Worm (Caenorhabditis elegans) whole organism, L1 larva: ENCODE data around the gene gsnl-1.

Experiments
- C04F5.9 ChIP-seq: sonication (generic microtip); optimal IDR thresholded peaks from 2 replicates; lab custom pipeline; 2016; ENCODE audit warnings: missing genetic modification characterization, missing compliant biosample characterization
- C34B4.2 ChIP-seq: sonication (generic microtip); optimal IDR thresholded peaks from 2 replicates; lab custom pipeline; 2017; ENCODE audit warnings: mild to moderate bottlenecking, missing genetic modification characterization, missing compliant biosample characterization
- F16B12.6 ChIP-seq: fragments of 150-350 bp; optimal IDR thresholded peaks from 2 replicates; lab custom pipeline; 2014; ENCODE audit warnings: missing biosample characterization, missing genetic modification characterization
- Y116A8C.19 ChIP-seq: sonication (generic microtip); optimal IDR thresholded peaks from 2 replicates; lab custom pipeline; 2016; ENCODE audit warnings: missing compliant biosample characterization, missing genetic modification characterization, borderline replicate concordance
- alr-1 ChIP-seq: fragments of 200-800 bp; sonication (Bioruptor generic); optimal IDR thresholded peaks from 2 replicates; lab custom pipeline; 2018; ENCODE audit warnings: borderline replicate concordance, mild to moderate bottlenecking, missing genetic modification characterization, missing compliant biosample characterization
- aly-2 ChIP-seq: fragments of 150-350 bp; optimal IDR thresholded peaks from 2 replicates; lab custom pipeline; 2014; ENCODE audit warnings: missing biosample characterization, missing genetic modification characterization
- blmp-1 ChIP-seq: fragments of 150-350 bp; optimal IDR thresholded peaks from 2 replicates; lab custom pipeline; 2014; ENCODE audit warnings: missing biosample characterization, missing genetic modification characterization
- ceh-63 ChIP-seq: fragments of 200-800 bp; sonication (Bioruptor generic); optimal IDR thresholded peaks from 2 replicates; lab custom pipeline; 2018; ENCODE audit warnings: mild to moderate bottlenecking, missing genetic modification characterization, missing compliant biosample characterization
- ceh-82 ChIP-seq, 3 experiments: fragments of 150-350 bp in 1 of 3; sonication (generic microtip) in 2 of 3; optimal IDR thresholded peaks; 2 replicates each; lab custom pipeline; 2014 to 2017; ENCODE audit warnings: missing biosample characterization in 3 of 3, missing genetic modification characterization in 3 of 3
- ceh-88 ChIP-seq: fragments of 200-800 bp; sonication (Bioruptor generic); IDR thresholded peaks from 2 replicates; pipeline ENCODE4 v1.3.6; 2022; ENCODE audit warnings: missing genetic modification characterization, missing compliant biosample characterization
- ceh-90 ChIP-seq: sonication (generic microtip); optimal IDR thresholded peaks from 2 replicates; lab custom pipeline; 2016; ENCODE audit warnings: missing genetic modification characterization, missing compliant biosample characterization
- ces-1 ChIP-seq: fragments of 150-350 bp; optimal IDR thresholded peaks from 2 replicates; lab custom pipeline; 2014; ENCODE audit warnings: missing biosample characterization, missing genetic modification reagents, missing genetic modification characterization
- dsc-1 ChIP-seq: sonication (generic microtip); optimal IDR thresholded peaks from 2 replicates; lab custom pipeline; 2016; ENCODE audit warnings: mild to moderate bottlenecking, missing genetic modification characterization, missing compliant biosample characterization
- efl-3 ChIP-seq: fragments of 200-800 bp; sonication (Bioruptor generic); optimal IDR thresholded peaks from 2 replicates; lab custom pipeline; 2018; ENCODE audit warnings: mild to moderate bottlenecking, missing genetic modification characterization, missing compliant biosample characterization
- egl-27 ChIP-seq, 2 experiments: fragments of 150-350 bp in 1 of 2; sonication (generic microtip); optimal IDR thresholded peaks; 3 replicates each; lab custom pipeline; 2017 to 2018; ENCODE audit warnings: missing biosample characterization in 2 of 2, missing genetic modification characterization in 2 of 2, missing genetic modification reagents in 2 of 2
- elt-2 ChIP-seq: sonication (generic microtip); optimal IDR thresholded peaks from 2 replicates; lab custom pipeline; 2016; ENCODE audit warnings: missing genetic modification characterization, mild to moderate bottlenecking, inconsistent platforms, missing compliant biosample characterization, missing genetic modification reagents
- ets-5 ChIP-seq: fragments of 200-800 bp; sonication (Bioruptor generic); IDR thresholded peaks from 2 replicates; pipeline ENCODE4 v1.3.6; 2022; ENCODE audit warnings: missing genetic modification characterization, missing compliant biosample characterization
- hlh-17 ChIP-seq: fragments of 200-800 bp; sonication (Bioruptor generic); optimal IDR thresholded peaks from 2 replicates; lab custom pipeline; 2018; ENCODE audit warnings: missing genetic modification characterization, mild to moderate bottlenecking, missing compliant biosample characterization, moderate library complexity, borderline replicate concordance
- hlh-4 ChIP-seq: sonication (generic microtip); optimal IDR thresholded peaks from 2 replicates; lab custom pipeline; 2016; ENCODE audit warnings: mild to moderate bottlenecking, missing genetic modification characterization, missing compliant biosample characterization
- isw-1 ChIP-seq: fragments of 200-800 bp; sonication (Bioruptor generic); IDR thresholded peaks from 2 replicates; pipeline ENCODE4 v1.3.6; 2022; ENCODE audit warnings: missing genetic modification characterization, missing compliant biosample characterization
- lin-15B ChIP-seq: fragments of 150-350 bp; sonication (generic microtip); optimal IDR thresholded peaks from 3 replicates; lab custom pipeline; 2014; ENCODE audit warnings: missing biosample characterization, missing genetic modification characterization
- lin-35 ChIP-seq, 2 experiments: fragments of 150-350 bp; optimal IDR thresholded peaks; 2 replicates each; lab custom pipeline; 2014; ENCODE audit warnings: missing biosample characterization in 2 of 2, missing genetic modification characterization in 2 of 2, missing genetic modification reagents in 2 of 2
- lir-3 ChIP-seq: sonication (generic microtip); optimal IDR thresholded peaks from 2 replicates; lab custom pipeline; 2016; ENCODE audit warnings: mild to moderate bottlenecking, missing genetic modification characterization, moderate library complexity, missing compliant biosample characterization; ENCODE audit not compliant: poor library complexity
- lsy-2 ChIP-seq, 2 experiments: fragments of 150-350 bp; optimal IDR thresholded peaks; 2 replicates each; lab custom pipeline; 2014; ENCODE audit warnings: missing biosample characterization in 2 of 2, missing genetic modification characterization in 2 of 2
- mab-9 ChIP-seq: fragments of 200-800 bp; sonication (Bioruptor generic); IDR thresholded peaks from 2 replicates; pipeline ENCODE4 v1.3.6; 2022; ENCODE audit warnings: missing genetic modification reagents, missing genetic modification characterization, missing compliant biosample characterization
- mdl-1 ChIP-seq, 2 experiments: fragments of 150-350 bp; optimal IDR thresholded peaks; 2 replicates each; lab custom pipeline; 2014 to 2017; ENCODE audit warnings: missing biosample characterization in 2 of 2, missing genetic modification characterization in 2 of 2, inconsistent platforms in 1 of 2
- mep-1 ChIP-seq: fragments of 150-350 bp; optimal IDR thresholded peaks from 2 replicates; lab custom pipeline; 2014; ENCODE audit warnings: missing biosample characterization, missing genetic modification characterization
- nhr-12 ChIP-seq: sonication (generic microtip); optimal IDR thresholded peaks from 2 replicates; lab custom pipeline; 2017; ENCODE audit warnings: missing biosample characterization, missing genetic modification characterization
- nhr-19 ChIP-seq: fragments of 200-800 bp; sonication (Bioruptor generic); conservative IDR thresholded peaks from 2 replicates; pipeline ENCODE4 v1.3.6; 2022; ENCODE audit warnings: missing genetic modification characterization, missing compliant biosample characterization
- nhr-20 ChIP-seq: sonication (generic microtip); optimal IDR thresholded peaks from 2 replicates; lab custom pipeline; 2016; ENCODE audit warnings: mild to moderate bottlenecking, missing genetic modification characterization, missing compliant biosample characterization
- nhr-28 ChIP-seq: fragments of 150-350 bp; optimal IDR thresholded peaks from 2 replicates; lab custom pipeline; 2014; ENCODE audit warnings: missing biosample characterization, missing genetic modification characterization
- nhr-71 ChIP-seq: sonication (generic microtip); optimal IDR thresholded peaks from 2 replicates; lab custom pipeline; 2016; ENCODE audit warnings: mild to moderate bottlenecking, missing genetic modification characterization, moderate library complexity, missing compliant biosample characterization
- nhr-76 ChIP-seq: sonication (generic microtip); optimal IDR thresholded peaks from 2 replicates; lab custom pipeline; 2017; ENCODE audit warnings: missing biosample characterization, missing genetic modification characterization
- nhr-77 ChIP-seq: fragments of 150-350 bp; optimal IDR thresholded peaks from 2 replicates; lab custom pipeline; 2014; ENCODE audit warnings: missing biosample characterization, missing genetic modification characterization
- nhr-84 ChIP-seq: sonication (generic microtip); optimal IDR thresholded peaks from 2 replicates; lab custom pipeline; 2017; ENCODE audit warnings: missing biosample characterization, missing genetic modification characterization
- pax-3 ChIP-seq: fragments of 200-800 bp; sonication (Bioruptor generic); optimal IDR thresholded peaks from 2 replicates; lab custom pipeline; 2018; ENCODE audit warnings: mild to moderate bottlenecking, missing genetic modification characterization, moderate library complexity, missing compliant biosample characterization
- rnt-1 ChIP-seq: sonication (generic microtip); optimal IDR thresholded peaks from 2 replicates; lab custom pipeline; 2016; ENCODE audit warnings: mild to moderate bottlenecking, missing genetic modification characterization, moderate library complexity, missing compliant biosample characterization
- snpc-4 ChIP-seq: fragments of 150-350 bp; optimal IDR thresholded peaks from 2 replicates; lab custom pipeline; 2014; ENCODE audit warnings: missing biosample characterization, missing genetic modification characterization
- sox-4 ChIP-seq: sonication (generic microtip); optimal IDR thresholded peaks from 2 replicates; lab custom pipeline; 2016; ENCODE audit warnings: missing genetic modification characterization, missing compliant biosample characterization
- sptf-1 ChIP-seq: fragments of 150-350 bp; optimal IDR thresholded peaks from 2 replicates; lab custom pipeline; 2014; ENCODE audit warnings: missing biosample characterization, missing genetic modification characterization
- sup-37 ChIP-seq: fragments of 200-800 bp; sonication (Bioruptor generic); optimal IDR thresholded peaks from 2 replicates; lab custom pipeline; 2018; ENCODE audit warnings: mild to moderate bottlenecking, missing genetic modification characterization, missing compliant biosample characterization
- swsn-7 ChIP-seq: sonication (generic microtip); optimal IDR thresholded peaks from 2 replicates; lab custom pipeline; 2016; ENCODE audit warnings: missing genetic modification characterization, missing compliant biosample characterization
- tbx-2 ChIP-seq: sonication (generic microtip); optimal IDR thresholded peaks from 2 replicates; lab custom pipeline; 2016; ENCODE audit warnings: missing genetic modification characterization, missing compliant biosample characterization
- unc-130 ChIP-seq: fragments of 150-350 bp; optimal IDR thresholded peaks from 2 replicates; lab custom pipeline; 2017; ENCODE audit warnings: missing biosample characterization, missing genetic modification characterization, inconsistent platforms
- unc-62 ChIP-seq: fragments of 150-350 bp; optimal IDR thresholded peaks from 2 replicates; lab custom pipeline; 2014; ENCODE audit warnings: missing biosample characterization, missing genetic modification reagents, missing genetic modification characterization
- unc-98 ChIP-seq: fragments of 200-800 bp; sonication (Bioruptor generic); IDR thresholded peaks from 2 replicates; pipeline ENCODE4 v1.3.6; 2022; ENCODE audit warnings: missing genetic modification characterization, missing compliant biosample characterization
- vab-15 ChIP-seq: sonication (generic microtip); optimal IDR thresholded peaks from 2 replicates; lab custom pipeline; 2017; ENCODE audit warnings: missing genotype, mild to moderate bottlenecking, missing genetic modification characterization, missing compliant biosample characterization
- xbp-1 ChIP-seq: sonication (generic microtip); optimal IDR thresholded peaks from 2 replicates; lab custom pipeline; 2016; ENCODE audit warnings: missing genetic modification characterization, missing compliant biosample characterization
- zag-1 ChIP-seq: fragments of 150-350 bp; optimal IDR thresholded peaks from 2 replicates; lab custom pipeline; 2014; ENCODE audit warnings: missing biosample characterization, missing genetic modification characterization
- zip-4 ChIP-seq: fragments of 200-800 bp; sonication (Bioruptor generic); optimal IDR thresholded peaks from 2 replicates; lab custom pipeline; 2018; ENCODE audit warnings: mild to moderate bottlenecking, missing genetic modification characterization, moderate library complexity, missing compliant biosample characterization
- ztf-11 ChIP-seq, 2 experiments: sonication (generic microtip); optimal IDR thresholded peaks; 2 replicates each; lab custom pipeline; 2016 to 2017; ENCODE audit warnings: missing genetic modification characterization in 2 of 2, missing biosample characterization in 1 of 2, missing compliant biosample characterization in 1 of 2

The gsnl-1 gene

DNA sequence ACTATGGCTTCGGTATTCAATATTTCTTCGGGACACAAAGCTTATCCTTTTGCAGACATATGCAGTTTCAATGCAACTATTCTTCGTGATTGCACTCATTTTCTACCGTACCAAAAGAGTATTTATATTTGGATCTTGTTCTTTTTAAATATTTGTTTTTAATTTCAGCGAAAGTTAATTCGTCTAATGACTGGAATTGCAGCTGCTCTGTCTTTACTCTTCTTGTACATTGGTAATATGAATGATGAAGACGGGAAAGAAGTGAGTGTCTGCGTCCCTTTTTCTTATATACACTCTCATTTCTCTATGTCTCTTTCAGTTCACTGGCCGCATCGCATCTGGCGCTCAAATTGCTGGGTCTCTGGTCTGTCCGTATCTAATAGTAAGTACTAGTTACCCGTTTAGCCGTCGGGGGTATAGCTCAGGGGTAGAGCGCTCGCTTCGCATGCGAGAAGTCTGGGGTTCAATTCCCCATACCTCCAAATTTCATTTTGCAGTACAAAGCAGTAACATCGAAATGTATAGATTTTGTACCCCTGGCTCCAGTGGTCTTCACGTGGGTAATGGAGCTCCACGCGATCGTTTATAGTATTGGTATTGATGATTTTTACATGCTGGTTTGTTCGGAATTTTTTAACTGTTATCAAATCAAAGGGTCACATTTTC, 6.4 kb downstream of the gsnl-1 start (continued):
- TF ChIP-seq unc-62 (GFP tag; lab: Kevin White, UChicago): no peak
- no peak for TF ChIP-seq sptf-1 (tag; lab: Kevin White, UChicago)
- TF ChIP-seq hlh-17 (GFP tag; lab: Kevin White, UChicago): no peak
- peak; percentile 65 for TF ChIP-seq nhr-77
- no peak for TF ChIP-seq sup-37 (GFP tag; lab: Kevin White, UChicago)
- no peak for TF ChIP-seq nhr-76 (tag; lab: Kevin White, UChicago)
- TF ChIP-seq tbx-2 (tag; lab: Kevin White, UChicago): peak; percentile 75
- no peak for TF ChIP-seq C34B4.2 (tag; lab: Kevin White, UChicago)
- TF ChIP-seq elt-2: peak; percentile 68
- no peak for TF ChIP-seq hlh-4 (tag; lab: Kevin White, UChicago)
- TF ChIP-seq aly-2: peak; percentile 19
- TF ChIP-seq alr-1 (tag; lab: Kevin White, UChicago): no peak
- TF ChIP-seq efl-3 (GFP tag; lab: Kevin White, UChicago): no peak
- peak; percentile 35 for TF ChIP-seq lir-3
- TF ChIP-seq zip-4: no peak
- TF ChIP-seq mep-1: peak; percentile 75
- no peak for TF ChIP-seq ets-5 (GFP tag; lab: Robert Waterston, UW)
- TF ChIP-seq mdl-1 (tag; optimal IDR thresholded peaks at IDR 0.05; lab: Kevin White, UChicago): peak in 1 of 2 experiments; percentile 76
- TF ChIP-seq Y116A8C.19 (tag; lab: Kevin White, UChicago): no peak
- TF ChIP-seq lin-15B (tag; lab: Kevin White, UChicago): no peak
- peak; percentile 87 for TF ChIP-seq nhr-71
- peak; percentile 77 for TF ChIP-seq swsn-7
- no peak for TF ChIP-seq nhr-12 (tag; lab: Kevin White, UChicago)
- TF ChIP-seq zag-1 (tag; lab: Kevin White, UChicago): no peak
- TF ChIP-seq lin-35 (GFP tag; optimal IDR thresholded peaks at IDR 0.05; lab: Kevin White, UChicago): peak; percentile 61
- peak; percentile 43; the same call in 1 of the 2 replicates for TF ChIP-seq unc-98 (GFP tag; lab: Robert Waterston, UW)
- no peak for TF ChIP-seq ceh-90 (tag; lab: Kevin White, UChicago)
- 0 out of 2 replicates have a peak, but pooled peaks have one; percentile 20 for TF ChIP-seq ceh-88 (GFP tag; lab: Robert Waterston, UW)
- no peak for TF ChIP-seq nhr-84 (tag; lab: Kevin White, UChicago)
- TF ChIP-seq ces-1: no peak
- peak; percentile 81 for TF ChIP-seq dsc-1
- TF ChIP-seq blmp-1 (tag; lab: Kevin White, UChicago): peak; percentile 1
- TF ChIP-seq ztf-11 (tag; optimal IDR thresholded peaks at IDR 0.05; lab: Kevin White, UChicago): peak in 1 of 2 experiments; percentile 15
- TF ChIP-seq ceh-82 (tag; optimal IDR thresholded peaks at IDR 0.05; lab: Kevin White, UChicago): peak in 2 of 3 experiments; percentile 38 to 71
- TF ChIP-seq unc-130: peak; percentile 44
- TF ChIP-seq egl-27 (tag; optimal IDR thresholded peaks at IDR 0.05; lab: Kevin White, UChicago): no peak
- peak; percentile 60 for TF ChIP-seq mab-9 (GFP tag; lab: Robert Waterston, UW)
- TF ChIP-seq xbp-1: peak; percentile 69
- TF ChIP-seq nhr-28 (tag; lab: Kevin White, UChicago): no peak
- TF ChIP-seq snpc-4: peak; percentile 95
- peak; percentile 64 for TF ChIP-seq pax-3 (tag; lab: Kevin White, UChicago)
- peak; percentile 6 for TF ChIP-seq F16B12.6 (tag; lab: Kevin White, UChicago)
- TF ChIP-seq ceh-63: no peak
- peak; percentile 33 for TF ChIP-seq sox-4 (tag; lab: Kevin White, UChicago)
- TF ChIP-seq isw-1 (GFP tag; lab: Robert Waterston, UW): peak; percentile 46
- TF ChIP-seq rnt-1 (tag; lab: Kevin White, UChicago): peak; percentile 77
- peak; percentile 56 to 71 for TF ChIP-seq lsy-2 (tag; optimal IDR thresholded peaks at IDR 0.05; lab: Kevin White, UChicago)
- no peak for TF ChIP-seq vab-15 (tag; lab: Kevin White, UChicago)
- TF ChIP-seq C04F5.9 (tag; lab: Kevin White, UChicago): peak; percentile 30
- TF ChIP-seq nhr-20 (tag; lab: Kevin White, UChicago): peak; percentile 81
- TF ChIP-seq nhr-19 (GFP tag; lab: Robert Waterston, UW): peak; percentile 81
